Worm (Caenorhabditis elegans) whole organism, young adult: ENCODE measurements around the gene C08E8.6.

Experiments used
- ama-1 ChIP-seq, 3 experiments: fragments of 150-350 bp in 1 of 3; sonication (generic microtip) in 2 of 3; optimal IDR thresholded peaks; 2 replicates each; lab custom pipeline; 2014 to 2018; ENCODE audit warnings: missing biosample characterization in 2 of 3, missing genetic modification characterization in 2 of 3, missing genetic modification reagents in 2 of 3
- sea-2 ChIP-seq: fragments of 200-800 bp; sonication (Bioruptor generic); IDR thresholded peaks from 2 replicates; pipeline ENCODE4 v1.3.6; 2022; ENCODE audit warnings: missing genetic modification characterization, missing compliant biosample characterization
- sptf-2 ChIP-seq: fragments of 200-800 bp; sonication (Bioruptor generic); optimal IDR thresholded peaks from 2 replicates; lab custom pipeline; 2018; ENCODE audit warnings: mild to moderate bottlenecking, missing genetic modification characterization, missing compliant biosample characterization

ce11 chrV:18359888-18360287, 8.3 kb downstream of the C08E8.6 start, which contains the start of gene C08E8.5:
- no peak for TF ChIP-seq sptf-2
- no peak for TF ChIP-seq ama-1 (optimal IDR thresholded peaks at IDR 0.05; lab: Kevin White, UChicago)
- no peak for TF ChIP-seq ama-1 (GFP tag; optimal IDR thresholded peaks at IDR 0.05; lab: Kevin White, UChicago)
- TF ChIP-seq sea-2 (GFP tag; lab: Robert Waterston, UW) = no peak
